Fruit fly (Drosophila melanogaster): ENCODE data around the gene Not10.

- TF ChIP-seq esn (GFP tag; optimal IDR thresholded peaks at IDR 0.05) (no peak), Blimp-1 (GFP tag; optimal IDR thresholded peaks at IDR 0.05) (no peak)
Observed at dm6 chr3R:12650537-12650936, 20.1 kb downstream of the Not10 start.

All from whole organism, prepupa.